Fruit fly (Drosophila melanogaster) whole organism, prepupa: ENCODE data around the gene CG32373.

ENCODE experiments used
- CG31627 ChIP-seq: fragments of 200-800 bp; sonication (Bioruptor generic); optimal IDR thresholded peaks from 3 replicates; lab custom pipeline; 2016; ENCODE audit warnings: missing biosample characterization, missing genetic modification characterization
- CG6276 ChIP-seq: fragments of 200-800 bp; sonication (Bioruptor generic); optimal IDR thresholded peaks from 2 replicates; lab custom pipeline; 2017; ENCODE audit warnings: missing biosample characterization, mild to moderate bottlenecking, missing genetic modification characterization
- Sox102F ChIP-seq: fragments of 200-800 bp; sonication (Bioruptor generic); optimal IDR thresholded peaks from 2 replicates; lab custom pipeline; 2016; ENCODE audit warnings: missing biosample characterization, mild to moderate bottlenecking, missing genetic modification characterization
- dac ChIP-seq: fragments of 200-800 bp; sonication (Bioruptor generic); optimal IDR thresholded peaks from 2 replicates; lab custom pipeline; 2017; ENCODE audit warnings: missing biosample characterization, mild to moderate bottlenecking, missing genetic modification characterization
- dsx ChIP-seq: fragments of 200-800 bp; optimal IDR thresholded peaks from 3 replicates; lab custom pipeline; 2019; ENCODE audit warnings: missing biosample characterization, mild to moderate bottlenecking, missing genetic modification characterization, moderate library complexity; ENCODE audit not compliant: poor library complexity, severe bottlenecking

- TF ChIP-seq CG31627, result no peak
- TF ChIP-seq CG6276 (GFP tag; lab: Kevin White, UChicago), result peak; percentile 10
- TF ChIP-seq dsx (GFP tag; lab: Kevin White, UChicago), result no peak
- TF ChIP-seq Sox102F (GFP tag; lab: Kevin White, UChicago), result no peak
- no peak for TF ChIP-seq dac (GFP tag; lab: Kevin White, UChicago)
These were observed 69.1 kb downstream of the CG32373 start for dm6 chr3L:7719418-7719789.
